Worm (Caenorhabditis elegans) whole organism, midembryonic: ENCODE data around the gene F53E10.6.

Source experiments
- ref-1 ChIP-seq: fragments of 200-800 bp; sonication (Bioruptor generic); conservative IDR thresholded peaks from 2 replicates; pipeline ENCODE4 v1.3.6; 2022; ENCODE audit warnings: missing genetic modification reagents, missing genetic modification characterization, missing compliant biosample characterization
- tab-1 ChIP-seq: fragments of 200-800 bp; sonication (Bioruptor generic); IDR thresholded peaks from 2 replicates; pipeline ENCODE4 v1.3.6; 2022; ENCODE audit warnings: missing genetic modification characterization, missing compliant biosample characterization
- ztf-23 ChIP-seq: fragments of 200-800 bp; sonication (Bioruptor generic); IDR thresholded peaks from 2 replicates; pipeline ENCODE4 v1.3.6; 2022; ENCODE audit warnings: missing genetic modification reagents, missing genetic modification characterization, missing compliant biosample characterization
- ztf-29 ChIP-seq: fragments of 200-800 bp; sonication (Bioruptor generic); IDR thresholded peaks from 2 replicates; pipeline ENCODE4 v1.3.6; 2022; ENCODE audit warnings: missing genetic modification reagents, missing genetic modification characterization, missing compliant biosample characterization

DNA sequence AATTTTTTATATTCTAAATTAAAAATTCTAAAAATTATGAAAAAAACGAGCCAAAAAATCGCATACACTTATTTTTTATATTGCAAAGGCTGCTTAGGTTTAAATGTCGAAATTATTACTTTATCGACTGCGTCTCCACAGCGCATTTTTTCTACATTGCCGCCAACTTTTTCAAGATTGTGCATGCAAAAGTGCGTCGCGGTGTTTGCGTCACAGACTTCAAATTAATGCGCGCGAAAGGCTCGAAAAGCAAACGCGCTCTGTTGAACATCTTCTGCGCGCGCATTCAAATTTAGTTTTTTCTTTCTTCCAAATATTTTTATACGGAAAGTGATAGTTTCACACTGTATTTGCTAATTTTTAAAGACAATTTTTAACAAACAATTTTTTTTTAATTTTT is 2.3 kb downstream of the F53E10.6 start:
- TF ChIP-seq ztf-23 (GFP tag; lab: Robert Waterston, UW) (no peak), ref-1 (GFP tag; lab: Robert Waterston, UW) (no peak), ztf-29 (GFP tag; lab: Robert Waterston, UW) (no peak), tab-1 (GFP tag; lab: Robert Waterston, UW) (no peak)
